Worm (Caenorhabditis elegans): ENCODE results near the gene R11D1.12.

DNA sequence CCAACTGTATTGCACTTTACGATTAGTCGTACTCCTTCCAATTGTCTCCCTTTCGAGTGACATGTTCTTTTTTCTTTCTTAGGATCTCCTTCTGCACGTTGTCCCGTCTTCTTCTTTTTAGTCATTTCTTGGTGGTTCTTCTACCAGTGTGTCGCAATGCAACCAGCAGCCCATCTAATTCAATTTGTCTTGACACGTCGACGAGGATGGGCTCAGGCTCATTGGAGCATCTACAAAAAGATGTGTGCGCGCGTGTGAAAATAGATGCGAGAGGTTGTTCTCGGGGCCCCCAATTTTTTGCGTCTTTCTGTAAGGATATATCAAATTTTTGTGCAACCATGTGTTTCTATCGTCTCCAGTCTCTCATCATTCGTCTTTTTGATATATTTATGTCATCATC, 24.2 kb downstream of the R11D1.12 start:
- TF ChIP-seq ceh-13 (GFP tag; optimal IDR thresholded peaks at IDR 0.05) (no peak), flt-1 (GFP tag; IDR thresholded peaks at IDR 0.05) (no peak), hmg-4 (GFP tag; optimal IDR thresholded peaks at IDR 0.05) (no peak), ama-1 (optimal IDR thresholded peaks at IDR 0.05) (no peak), hnd-1 (tag; optimal IDR thresholded peaks at IDR 0.05) (no peak), ets-7 (tag; optimal IDR thresholded peaks at IDR 0.05) (no peak), tbx-11 (GFP tag; IDR thresholded peaks at IDR 0.05) (no peak), hmbx-1 (tag; optimal IDR thresholded peaks at IDR 0.05) (no peak), B0310.2 (tag; optimal IDR thresholded peaks at IDR 0.05) (no peak)
